Worm (Caenorhabditis elegans) whole organism, early embryonic: Measurements from ENCODE around the gene K10D11.4.
A peak's percentile ranks its signal among the peaks of the same experiment; 100 is the strongest.

ENCODE experiments used
- B0310.2 ChIP-seq: sonication (generic microtip); optimal IDR thresholded peaks from 2 replicates; lab custom pipeline; 2016; ENCODE audit warnings: mild to moderate bottlenecking, missing genetic modification characterization, missing compliant biosample characterization
- F13C5.2 ChIP-seq: sonication (generic microtip); optimal IDR thresholded peaks from 2 replicates; lab custom pipeline; 2017; ENCODE audit warnings: mild to moderate bottlenecking, missing genetic modification characterization, inconsistent platforms, missing compliant biosample characterization
- aly-1 ChIP-seq: sonication (generic microtip); optimal IDR thresholded peaks from 2 replicates; lab custom pipeline; 2016; ENCODE audit warnings: missing genetic modification characterization, missing compliant biosample characterization
- ama-1 ChIP-seq: fragments of 150-350 bp; optimal IDR thresholded peaks from 2 replicates; lab custom pipeline; 2014
- ceh-13 ChIP-seq: fragments of 200-800 bp; sonication (Bioruptor generic); optimal IDR thresholded peaks from 2 replicates; lab custom pipeline; 2018; ENCODE audit warnings: mild to moderate bottlenecking, missing genetic modification characterization, missing compliant biosample characterization
- ceh-36 ChIP-seq: sonication (generic microtip); optimal IDR thresholded peaks from 2 replicates; lab custom pipeline; 2016; ENCODE audit warnings: missing genetic modification characterization, inconsistent platforms, missing compliant biosample characterization
- ets-7 ChIP-seq: sonication (generic microtip); optimal IDR thresholded peaks from 2 replicates; lab custom pipeline; 2016; ENCODE audit warnings: missing genotype, missing genetic modification characterization, missing compliant biosample characterization
- flt-1 ChIP-seq: fragments of 200-800 bp; sonication (Bioruptor generic); IDR thresholded peaks from 2 replicates; pipeline ENCODE4 v1.3.6; 2022; ENCODE audit warnings: missing genetic modification characterization, missing compliant biosample characterization
- hmbx-1 ChIP-seq: sonication (generic microtip); optimal IDR thresholded peaks from 2 replicates; lab custom pipeline; 2016; ENCODE audit warnings: mild to moderate bottlenecking, missing genetic modification characterization, missing compliant biosample characterization
- hmg-4 ChIP-seq: fragments of 200-800 bp; sonication (Bioruptor generic); optimal IDR thresholded peaks from 2 replicates; lab custom pipeline; 2018; ENCODE audit warnings: mild to moderate bottlenecking, missing genetic modification characterization, missing compliant biosample characterization
- hnd-1 ChIP-seq: sonication (generic microtip); optimal IDR thresholded peaks from 2 replicates; lab custom pipeline; 2016; ENCODE audit warnings: missing genetic modification characterization, missing compliant biosample characterization
- pes-1 ChIP-seq: fragments of 200-800 bp; sonication (Bioruptor generic); IDR thresholded peaks from 2 replicates; pipeline ENCODE4 v1.3.6; 2022; ENCODE audit warnings: missing genetic modification reagents, missing genetic modification characterization, missing compliant biosample characterization
- scrt-1 ChIP-seq: fragments of 200-800 bp; sonication (Bioruptor generic); IDR thresholded peaks from 2 replicates; pipeline ENCODE4 v1.3.6; 2022; ENCODE audit warnings: missing genetic modification characterization, missing compliant biosample characterization
- sea-1 ChIP-seq: fragments of 200-800 bp; sonication (Bioruptor generic); conservative IDR thresholded peaks from 2 replicates; pipeline ENCODE4 v1.3.6; 2022; ENCODE audit warnings: missing genetic modification characterization, missing compliant biosample characterization
- tbx-11 ChIP-seq: fragments of 200-800 bp; sonication (Bioruptor generic); IDR thresholded peaks from 2 replicates; pipeline ENCODE4 v1.3.6; 2022; ENCODE audit warnings: missing genetic modification characterization, missing compliant biosample characterization
- tbx-37 ChIP-seq: fragments of 200-800 bp; sonication (Bioruptor generic); conservative IDR thresholded peaks from 2 replicates; pipeline ENCODE4 v1.3.6; 2022; ENCODE audit warnings: missing genetic modification reagents, missing genetic modification characterization, missing compliant biosample characterization
- tra-4 ChIP-seq: sonication (generic microtip); optimal IDR thresholded peaks from 2 replicates; lab custom pipeline; 2017; ENCODE audit warnings: missing genetic modification characterization, missing compliant biosample characterization

Gene K10D11.4

ce11 chrIV:12994376-12994775 is at the start of gene K10D11.4:
Gene K10D11.4 (minus strand): TSS chrIV:12994476.
- TF ChIP-seq ama-1 (lab: Kevin White, UChicago): no peak
- TF ChIP-seq scrt-1 (GFP tag; lab: Robert Waterston, UW): no peak
- TF ChIP-seq hnd-1 (tag; lab: Kevin White, UChicago): no peak
- TF ChIP-seq ceh-36 (tag; lab: Kevin White, UChicago): no peak
- no peak for TF ChIP-seq tbx-37

ce11 chrIV:13042091-13042490 is 47.8 kb upstream of the K10D11.4 start, which contains the start of gene amt-2:
Gene amt-2 (plus strand): TSS chrIV:13042391.
- TF ChIP-seq flt-1 (no peak), tra-4 (tag; lab: Kevin White, UChicago) (no peak), sea-1 (GFP tag; lab: Robert Waterston, UW) (no peak), ceh-13 (no peak), aly-1 (tag; lab: Kevin White, UChicago) (no peak)

ce11 chrIV:13041486-13041885 is 47.2 kb upstream of the K10D11.4 start:
- TF ChIP-seq ceh-36 (tag; lab: Kevin White, UChicago): no peak
- no peak for TF ChIP-seq F13C5.2
- no peak for TF ChIP-seq tbx-11 (GFP tag; lab: Robert Waterston, UW)

ce11 chrIV:13038888-13039287 is 44.6 kb upstream of the K10D11.4 start, which contains the start of gene F49E11.2:
Gene F49E11.2 (minus strand): TSS chrIV:13038988.
- no peak for TF ChIP-seq B0310.2 (tag; lab: Kevin White, UChicago)
- TF ChIP-seq tra-4 (tag; lab: Kevin White, UChicago): no peak
- no peak for TF ChIP-seq flt-1
- TF ChIP-seq ceh-36 (tag; lab: Kevin White, UChicago): no peak
- TF ChIP-seq hnd-1 (tag; lab: Kevin White, UChicago): no peak
- no peak for TF ChIP-seq tbx-11 (GFP tag; lab: Robert Waterston, UW)
- TF ChIP-seq F13C5.2: no peak
- no peak for TF ChIP-seq ceh-13
- no peak for TF ChIP-seq pes-1 (GFP tag; lab: Robert Waterston, UW)
- no peak for TF ChIP-seq hmbx-1 (tag; lab: Kevin White, UChicago)
- no peak for TF ChIP-seq scrt-1 (GFP tag; lab: Robert Waterston, UW)

ce11 chrIV:13036835-13037234 is 42.6 kb upstream of the K10D11.4 start:
- no peak for TF ChIP-seq B0310.2 (tag; lab: Kevin White, UChicago)
- no peak for TF ChIP-seq tbx-11 (GFP tag; lab: Robert Waterston, UW)
- TF ChIP-seq ceh-36 (tag; lab: Kevin White, UChicago): no peak
- TF ChIP-seq scrt-1 (GFP tag; lab: Robert Waterston, UW): no peak
- TF ChIP-seq tra-4 (tag; lab: Kevin White, UChicago): no peak
- no peak for TF ChIP-seq pes-1 (GFP tag; lab: Robert Waterston, UW)
- TF ChIP-seq flt-1: no peak
- no peak for TF ChIP-seq ceh-13
- TF ChIP-seq ama-1 (lab: Kevin White, UChicago): no peak
- no peak for TF ChIP-seq hmg-4 (GFP tag; lab: Kevin White, UChicago)
- TF ChIP-seq aly-1 (tag; lab: Kevin White, UChicago): no peak

ce11 chrIV:13035302-13035701 is 41.0 kb upstream of the K10D11.4 start:
- TF ChIP-seq ceh-36 (tag; lab: Kevin White, UChicago) (no peak), scrt-1 (GFP tag; lab: Robert Waterston, UW) (no peak), F13C5.2 (no peak), hmbx-1 (tag; lab: Kevin White, UChicago) (no peak), tra-4 (tag; lab: Kevin White, UChicago) (no peak), ets-7 (tag; lab: Kevin White, UChicago) (no peak), B0310.2 (tag; lab: Kevin White, UChicago) (no peak), pes-1 (GFP tag; lab: Robert Waterston, UW) (no peak)

ce11 chrIV:13033516-13033915 is 39.2 kb upstream of the K10D11.4 start:
- TF ChIP-seq ama-1 (lab: Kevin White, UChicago): peak; percentile 9
- TF ChIP-seq tbx-37: no peak

- TF ChIP-seq hmbx-1 (tag; lab: Kevin White, UChicago) (no peak), ceh-13 (no peak), scrt-1 (GFP tag; lab: Robert Waterston, UW) (no peak), B0310.2 (tag; lab: Kevin White, UChicago) (no peak), ama-1 (lab: Kevin White, UChicago) (no peak), ceh-36 (tag; lab: Kevin White, UChicago) (no peak), tra-4 (tag; lab: Kevin White, UChicago) (no peak), tbx-11 (GFP tag; lab: Robert Waterston, UW) (no peak), pes-1 (GFP tag; lab: Robert Waterston, UW) (no peak), F13C5.2 (no peak), ets-7 (tag; lab: Kevin White, UChicago) (no peak), hmg-4 (GFP tag; lab: Kevin White, UChicago) (no peak), tbx-37 (no peak), sea-1 (GFP tag; lab: Robert Waterston, UW) (no peak), hnd-1 (tag; lab: Kevin White, UChicago) (no peak), aly-1 (tag; lab: Kevin White, UChicago) (no peak)
Measured at ce11 chrIV:13032153-13032552, 37.9 kb upstream of the K10D11.4 start.
